Worm (Caenorhabditis elegans) whole organism, early embryonic: ENCODE measurements around the gene algn-7.

Experiments
- B0310.2 ChIP-seq: sonication (generic microtip); optimal IDR thresholded peaks from 2 replicates; lab custom pipeline; 2016; ENCODE audit warnings: mild to moderate bottlenecking, missing genetic modification characterization, missing compliant biosample characterization
- F13C5.2 ChIP-seq: sonication (generic microtip); optimal IDR thresholded peaks from 2 replicates; lab custom pipeline; 2017; ENCODE audit warnings: mild to moderate bottlenecking, missing genetic modification characterization, inconsistent platforms, missing compliant biosample characterization
- aly-1 ChIP-seq: sonication (generic microtip); optimal IDR thresholded peaks from 2 replicates; lab custom pipeline; 2016; ENCODE audit warnings: missing genetic modification characterization, missing compliant biosample characterization
- ama-1 ChIP-seq: fragments of 150-350 bp; optimal IDR thresholded peaks from 2 replicates; lab custom pipeline; 2014
- ceh-13 ChIP-seq: fragments of 200-800 bp; sonication (Bioruptor generic); optimal IDR thresholded peaks from 2 replicates; lab custom pipeline; 2018; ENCODE audit warnings: mild to moderate bottlenecking, missing genetic modification characterization, missing compliant biosample characterization
- ceh-36 ChIP-seq: sonication (generic microtip); optimal IDR thresholded peaks from 2 replicates; lab custom pipeline; 2016; ENCODE audit warnings: missing genetic modification characterization, inconsistent platforms, missing compliant biosample characterization
- ets-7 ChIP-seq: sonication (generic microtip); optimal IDR thresholded peaks from 2 replicates; lab custom pipeline; 2016; ENCODE audit warnings: missing genotype, missing genetic modification characterization, missing compliant biosample characterization
- flt-1 ChIP-seq: fragments of 200-800 bp; sonication (Bioruptor generic); IDR thresholded peaks from 2 replicates; pipeline ENCODE4 v1.3.6; 2022; ENCODE audit warnings: missing genetic modification characterization, missing compliant biosample characterization
- hmbx-1 ChIP-seq: sonication (generic microtip); optimal IDR thresholded peaks from 2 replicates; lab custom pipeline; 2016; ENCODE audit warnings: mild to moderate bottlenecking, missing genetic modification characterization, missing compliant biosample characterization
- hmg-4 ChIP-seq: fragments of 200-800 bp; sonication (Bioruptor generic); optimal IDR thresholded peaks from 2 replicates; lab custom pipeline; 2018; ENCODE audit warnings: mild to moderate bottlenecking, missing genetic modification characterization, missing compliant biosample characterization
- hnd-1 ChIP-seq: sonication (generic microtip); optimal IDR thresholded peaks from 2 replicates; lab custom pipeline; 2016; ENCODE audit warnings: missing genetic modification characterization, missing compliant biosample characterization
- pes-1 ChIP-seq: fragments of 200-800 bp; sonication (Bioruptor generic); IDR thresholded peaks from 2 replicates; pipeline ENCODE4 v1.3.6; 2022; ENCODE audit warnings: missing genetic modification reagents, missing genetic modification characterization, missing compliant biosample characterization
- scrt-1 ChIP-seq: fragments of 200-800 bp; sonication (Bioruptor generic); IDR thresholded peaks from 2 replicates; pipeline ENCODE4 v1.3.6; 2022; ENCODE audit warnings: missing genetic modification characterization, missing compliant biosample characterization
- sea-1 ChIP-seq: fragments of 200-800 bp; sonication (Bioruptor generic); conservative IDR thresholded peaks from 2 replicates; pipeline ENCODE4 v1.3.6; 2022; ENCODE audit warnings: missing genetic modification characterization, missing compliant biosample characterization
- tbx-11 ChIP-seq: fragments of 200-800 bp; sonication (Bioruptor generic); IDR thresholded peaks from 2 replicates; pipeline ENCODE4 v1.3.6; 2022; ENCODE audit warnings: missing genetic modification characterization, missing compliant biosample characterization

The algn-7 gene

ce11 chrV:19895250-19895649, 38.9 kb downstream of the algn-7 start, which contains the start of gene gly-4:
Gene gly-4, minus strand, starts transcription at chrV:19895350.
- no peak for TF ChIP-seq scrt-1 (GFP tag; lab: Robert Waterston, UW)
- no peak for TF ChIP-seq ceh-36
- TF ChIP-seq ceh-13 (GFP tag; lab: Kevin White, UChicago), result no peak
- TF ChIP-seq pes-1 (GFP tag; lab: Robert Waterston, UW), result no peak
- TF ChIP-seq tbx-11 (GFP tag; lab: Robert Waterston, UW), result no peak
- no peak for TF ChIP-seq flt-1 (GFP tag; lab: Robert Waterston, UW)
- no peak for TF ChIP-seq ama-1 (lab: Kevin White, UChicago)
- no peak for TF ChIP-seq B0310.2 (tag; lab: Kevin White, UChicago)
- no peak for TF ChIP-seq hmbx-1 (tag; lab: Kevin White, UChicago)
- no peak for TF ChIP-seq ets-7
- TF ChIP-seq F13C5.2, result no peak
- TF ChIP-seq hnd-1, result no peak
- no peak for TF ChIP-seq hmg-4 (GFP tag; lab: Kevin White, UChicago)
- no peak for TF ChIP-seq sea-1 (GFP tag; lab: Robert Waterston, UW)

DNA sequence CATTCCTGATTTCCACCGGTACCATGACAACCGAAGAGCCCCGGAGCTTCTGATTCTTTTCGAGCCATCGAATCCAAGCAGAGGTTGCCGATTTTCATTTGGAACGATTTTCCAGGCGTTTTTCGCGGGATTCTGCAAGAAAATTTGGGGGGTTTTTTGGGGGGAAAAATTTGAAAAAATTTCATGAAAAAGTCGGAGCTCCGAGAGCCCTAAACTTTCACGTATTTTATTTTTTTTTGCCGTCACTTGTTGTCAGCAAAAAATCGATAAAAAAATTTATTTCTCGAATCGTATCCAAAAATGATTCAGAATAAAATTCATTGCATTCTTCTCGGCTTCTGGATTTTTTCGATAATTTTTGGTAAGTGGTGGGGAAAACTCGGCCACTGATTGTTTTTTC, 51.2 kb downstream of the algn-7 start, which contains the start of gene Y116F11B.13:
Y116F11B.13 (plus strand) TSS at position 301 of the 400 bp plus-strand sequence.
- no peak for TF ChIP-seq aly-1
